Worm (Caenorhabditis elegans): ENCODE data around the gene ubh-4.
A peak's percentile ranks its signal among the peaks of the same experiment; 100 is the strongest.

The ubh-4 gene

ce11 chrII:8039416-8039815 is at the start of gene ubh-4, which contains the start of gene algn-6 (continued):
- TF ChIP-seq ceh-32 (tag; optimal IDR thresholded peaks at IDR 0.05; ENCODE audit: poor library complexity): no peak
- TF ChIP-seq nhr-41 (GFP tag; IDR thresholded peaks at IDR 0.05): no peak

- no peak for TF ChIP-seq dmd-9 (GFP tag; IDR thresholded peaks at IDR 0.05)
- no peak for TF ChIP-seq nhr-111 (GFP tag; optimal IDR thresholded peaks at IDR 0.05)
- TF ChIP-seq hlh-11 (tag; optimal IDR thresholded peaks at IDR 0.05): peak; percentile 46
- no peak for TF ChIP-seq Y105C5A.15 (GFP tag; IDR thresholded peaks at IDR 0.05)
- peak; percentile 81 for TF ChIP-seq mes-2 (tag; optimal IDR thresholded peaks at IDR 0.05; ENCODE audit: poor library complexity, severe bottlenecking)
- TF ChIP-seq hmg-1.1 (GFP tag; IDR thresholded peaks at IDR 0.05): 0 out of 2 replicates have a peak, but pooled peaks have one; percentile 13
- no peak for TF ChIP-seq jun-1 (tag; optimal IDR thresholded peaks at IDR 0.05)
- TF ChIP-seq nhr-237 (tag; optimal IDR thresholded peaks at IDR 0.05): no peak
- no peak for TF ChIP-seq dmd-8 (GFP tag; IDR thresholded peaks at IDR 0.05)
- no peak for TF ChIP-seq ceh-32 (tag; optimal IDR thresholded peaks at IDR 0.05; ENCODE audit: poor library complexity)
- no peak for TF ChIP-seq mdt-29 (GFP tag; IDR thresholded peaks at IDR 0.05)
- TF ChIP-seq ceh-20 (GFP tag; IDR thresholded peaks at IDR 0.05): no peak
- peak; percentile 45 for TF ChIP-seq nhr-77 (tag; optimal IDR thresholded peaks at IDR 0.05)
- TF ChIP-seq ama-1 (optimal IDR thresholded peaks at IDR 0.05): no peak
- no peak for TF ChIP-seq ceh-44 (GFP tag; IDR thresholded peaks at IDR 0.05)
- no peak for TF ChIP-seq fos-1 (tag; optimal IDR thresholded peaks at IDR 0.05)
- no peak for TF ChIP-seq lin-1 (GFP tag; IDR thresholded peaks at IDR 0.05)
- TF ChIP-seq Y5F2A.4 (GFP tag; optimal IDR thresholded peaks at IDR 0.05): no peak
- no peak for TF ChIP-seq daf-16 (GFP tag; optimal IDR thresholded peaks at IDR 0.05)
- TF ChIP-seq daf-16 (tag; optimal IDR thresholded peaks at IDR 0.05): no peak
- TF ChIP-seq nhr-76 (tag; optimal IDR thresholded peaks at IDR 0.05): no peak
- TF ChIP-seq lsy-2 (tag; optimal IDR thresholded peaks at IDR 0.05): peak in 1 of 2 experiments; percentile 86
- TF ChIP-seq fkh-10 (GFP tag; optimal IDR thresholded peaks at IDR 0.05): peak; percentile 2
- no peak for TF ChIP-seq F44E2.7 (GFP tag; IDR thresholded peaks at IDR 0.05)
- no peak for TF ChIP-seq spr-3 (GFP tag; optimal IDR thresholded peaks at IDR 0.05)
- TF ChIP-seq madf-9 (GFP tag; conservative IDR thresholded peaks at IDR 0.05): no peak
- TF ChIP-seq dmd-6 (GFP tag; IDR thresholded peaks at IDR 0.05): peak; percentile 42; the same call in 1 of the 2 replicates
- peak; percentile 27 for TF ChIP-seq nhr-28 (tag; optimal IDR thresholded peaks at IDR 0.05)
- TF ChIP-seq pqm-1 (tag; optimal IDR thresholded peaks at IDR 0.05): no peak
- no peak for TF ChIP-seq cey-2 (tag; optimal IDR thresholded peaks at IDR 0.05; ENCODE audit: borderline replicate concordance, insufficient read depth)
- TF ChIP-seq ZK337.2 (GFP tag; IDR thresholded peaks at IDR 0.05): no peak
- TF ChIP-seq skn-1 (tag; optimal IDR thresholded peaks at IDR 0.05): no peak
- no peak for TF ChIP-seq T26A8.4 (GFP tag; IDR thresholded peaks at IDR 0.05)
- TF ChIP-seq zfp-2 (tag; optimal IDR thresholded peaks at IDR 0.05): no peak
- no peak for TF ChIP-seq lir-3 (tag; optimal IDR thresholded peaks at IDR 0.05)
- no peak for TF ChIP-seq nhr-10 (tag; optimal IDR thresholded peaks at IDR 0.05)
- no peak for TF ChIP-seq F37D6.2 (tag; optimal IDR thresholded peaks at IDR 0.05)
- TF ChIP-seq nhr-41 (GFP tag; IDR thresholded peaks at IDR 0.05): no peak
- TF ChIP-seq lin-13 (GFP tag; optimal IDR thresholded peaks at IDR 0.05): no peak
- no peak for TF ChIP-seq hif-1 (tag; optimal IDR thresholded peaks at IDR 0.05)
- no peak for TF ChIP-seq ztf-11 (tag; optimal IDR thresholded peaks at IDR 0.05)
- TF ChIP-seq ces-1 (GFP tag; optimal IDR thresholded peaks at IDR 0.05): no peak
- TF ChIP-seq nhr-48 (tag; optimal IDR thresholded peaks at IDR 0.05): peak; percentile 23
- TF ChIP-seq Y75B8A.6 (GFP tag; IDR thresholded peaks at IDR 0.05): no peak
- no peak for TF ChIP-seq ceh-28 (tag; optimal IDR thresholded peaks at IDR 0.05)
- TF ChIP-seq unc-130 (GFP tag; optimal IDR thresholded peaks at IDR 0.05): no peak
- TF ChIP-seq rbr-2 (tag; optimal IDR thresholded peaks at IDR 0.05): peak; percentile 40
- TF ChIP-seq F10B5.3 (tag; optimal IDR thresholded peaks at IDR 0.05): no peak
- no peak for TF ChIP-seq tag-97 (GFP tag; IDR thresholded peaks at IDR 0.05)
- TF ChIP-seq arid-1 (GFP tag; conservative IDR thresholded peaks at IDR 0.05): no peak
Measured at ce11 chrII:8086803-8087202, 47.4 kb upstream of the ubh-4 start, which contains the start of gene K02C4.3. TSS of gene K02C4.3 (minus strand) at chrII:8086853.

All from whole organism, L4 larva.